Worm (Caenorhabditis elegans) whole organism, L1 larva: ENCODE data around the gene F57B1.6.

Experiments
- efl-1 ChIP-seq, 4 experiments: fragments of 150-350 bp; optimal IDR thresholded peaks in 3 of 4; peaks in 1 of 4; 1 replicate in 1 of 4; 2 replicates in 3 of 4; lab custom pipeline; 2014; ENCODE audit warnings: missing biosample characterization in 2 of 4, missing genetic modification characterization in 2 of 4, missing genetic modification reagents in 2 of 4
- elt-2 ChIP-seq: sonication (generic microtip); optimal IDR thresholded peaks from 2 replicates; lab custom pipeline; 2016; ENCODE audit warnings: missing genetic modification characterization, mild to moderate bottlenecking, inconsistent platforms, missing compliant biosample characterization, missing genetic modification reagents
- elt-3 ChIP-seq, 6 experiments: fragments of 150-350 bp in 1 of 6; sonication (generic microtip); optimal IDR thresholded peaks; 2 replicates each; lab custom pipeline; 2017 to 2018; ENCODE audit warnings: missing biosample characterization in 6 of 6, missing genetic modification characterization in 6 of 6, inconsistent platforms in 1 of 6
- hlh-17 ChIP-seq: fragments of 200-800 bp; sonication (Bioruptor generic); optimal IDR thresholded peaks from 2 replicates; lab custom pipeline; 2018; ENCODE audit warnings: missing genetic modification characterization, mild to moderate bottlenecking, missing compliant biosample characterization, moderate library complexity, borderline replicate concordance
- lin-14 ChIP-seq: fragments of 200-800 bp; sonication (Bioruptor generic); optimal IDR thresholded peaks from 2 replicates; lab custom pipeline; 2018; ENCODE audit warnings: mild to moderate bottlenecking, missing genetic modification characterization, moderate library complexity, missing compliant biosample characterization
- lin-35 ChIP-seq, 2 experiments: fragments of 150-350 bp; optimal IDR thresholded peaks; 2 replicates each; lab custom pipeline; 2014; ENCODE audit warnings: missing biosample characterization in 2 of 2, missing genetic modification characterization in 2 of 2, missing genetic modification reagents in 2 of 2
- nhr-20 ChIP-seq: sonication (generic microtip); optimal IDR thresholded peaks from 2 replicates; lab custom pipeline; 2016; ENCODE audit warnings: mild to moderate bottlenecking, missing genetic modification characterization, missing compliant biosample characterization
- nhr-71 ChIP-seq: sonication (generic microtip); optimal IDR thresholded peaks from 2 replicates; lab custom pipeline; 2016; ENCODE audit warnings: mild to moderate bottlenecking, missing genetic modification characterization, moderate library complexity, missing compliant biosample characterization
- nhr-76 ChIP-seq: sonication (generic microtip); optimal IDR thresholded peaks from 2 replicates; lab custom pipeline; 2017; ENCODE audit warnings: missing biosample characterization, missing genetic modification characterization
- nhr-90 ChIP-seq: sonication (generic microtip); optimal IDR thresholded peaks from 2 replicates; lab custom pipeline; 2016; ENCODE audit warnings: mild to moderate bottlenecking, missing genetic modification characterization, missing compliant biosample characterization; ENCODE audit not compliant: poor library complexity
- pax-3 ChIP-seq: fragments of 200-800 bp; sonication (Bioruptor generic); optimal IDR thresholded peaks from 2 replicates; lab custom pipeline; 2018; ENCODE audit warnings: mild to moderate bottlenecking, missing genetic modification characterization, moderate library complexity, missing compliant biosample characterization
- tlp-1 ChIP-seq: fragments of 150-350 bp; optimal IDR thresholded peaks from 2 replicates; lab custom pipeline; 2014; ENCODE audit warnings: missing biosample characterization, missing genetic modification characterization

Gene F57B1.6

DNA sequence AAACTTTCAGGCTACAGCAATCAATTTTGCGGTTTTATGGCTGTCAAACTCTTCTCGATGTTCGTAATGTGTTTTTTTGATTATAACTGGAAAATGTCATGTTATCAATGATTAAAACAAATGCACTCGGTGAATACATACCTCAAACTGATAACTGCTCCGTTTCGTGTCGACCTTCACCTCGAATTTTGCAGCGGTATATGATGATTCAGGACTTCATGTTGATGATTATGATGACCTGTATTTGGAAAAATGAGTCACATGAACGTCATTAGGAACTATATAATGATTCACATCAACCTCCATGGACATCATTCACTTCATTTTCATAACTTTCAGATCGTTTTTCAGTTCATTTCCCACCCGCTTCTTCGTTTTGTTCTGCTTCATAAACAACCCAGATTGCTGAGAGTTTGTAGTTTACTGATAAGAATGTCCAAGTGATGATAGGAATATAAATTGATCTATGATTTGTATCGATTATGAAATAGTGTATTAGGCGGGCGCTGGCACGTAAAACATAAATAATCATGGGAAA, 53.4 kb downstream of the F57B1.6 start:
- TF ChIP-seq efl-1 (optimal IDR thresholded peaks at IDR 0.05; lab: Kevin White, UChicago), result no peak
- TF ChIP-seq efl-1 (GFP tag; optimal IDR thresholded peaks at IDR 0.05 in 1 of 2; lab: Kevin White, UChicago), result peak in 1 of 2 experiments; percentile 86
- no peak for TF ChIP-seq hlh-17
- peak; percentile 22 for TF ChIP-seq lin-14
- TF ChIP-seq nhr-20 (tag; lab: Kevin White, UChicago), result peak; percentile 57
- peak in 1 of 2 experiments; percentile 0 for TF ChIP-seq lin-35 (GFP tag; optimal IDR thresholded peaks at IDR 0.05; lab: Kevin White, UChicago)
- TF ChIP-seq nhr-90 (tag; lab: Kevin White, UChicago), result peak; percentile 20
- TF ChIP-seq elt-2 (tag; lab: Kevin White, UChicago), result peak; percentile 93
- TF ChIP-seq tlp-1 (tag; lab: Kevin White, UChicago), result no peak
- TF ChIP-seq nhr-71 (tag; lab: Kevin White, UChicago), result peak; percentile 45
- TF ChIP-seq elt-3 (tag; optimal IDR thresholded peaks at IDR 0.05; lab: Kevin White, UChicago), result peak in 1 of 6 experiments; percentile 18
- TF ChIP-seq pax-3 (tag; lab: Kevin White, UChicago), result peak; percentile 62
- no peak for TF ChIP-seq nhr-76
- TF ChIP-seq, all 84 proteins: peak for 9
